Worm (Caenorhabditis elegans): ENCODE results near the gene dos-1.

dos-1 gene

ce11 chrIII:9110914-9111313 lies 7.2 kb downstream of the dos-1 start (continued):
- TF ChIP-seq Y56A3A.18 (GFP tag; IDR thresholded peaks at IDR 0.05) (peak; percentile 59; the same call in 1 of the 2 replicates), nhr-90 (tag; optimal IDR thresholded peaks at IDR 0.05) (peak; percentile 1), madf-6 (GFP tag; IDR thresholded peaks at IDR 0.05) (peak; percentile 84), rpc-1 (optimal IDR thresholded peaks at IDR 0.05) (peak; percentile 33), rpc-1 (tag; optimal IDR thresholded peaks at IDR 0.05) (peak; percentile 66), D2030.7 (GFP tag; IDR thresholded peaks at IDR 0.05) (peak; percentile 78), Y53G8AR.9 (GFP tag; conservative IDR thresholded peaks at IDR 0.05) (peak; percentile 80), Y95B8A.8 (GFP tag; IDR thresholded peaks at IDR 0.05) (peak; percentile 56; the same call in 1 of the 2 replicates)

- TF ChIP-seq fkh-3 (tag; optimal IDR thresholded peaks at IDR 0.05), result no peak
- TF ChIP-seq ceh-91 (GFP tag; IDR thresholded peaks at IDR 0.05), result no peak
- TF ChIP-seq hmg-1.2 (GFP tag; IDR thresholded peaks at IDR 0.05), result peak; percentile 35; the same call in 1 of the 2 replicates
Measured at ce11 chrIII:9112479-9112878, 8.7 kb downstream of the dos-1 start.

ce11 chrIII:9114076-9114475 lies 10.3 kb downstream of the dos-1 start:
- no peak for TF ChIP-seq ceh-79 (tag; optimal IDR thresholded peaks at IDR 0.05)
- TF ChIP-seq chd-7 (tag; optimal IDR thresholded peaks at IDR 0.05), result no peak
- no peak for TF ChIP-seq dpl-1 (GFP tag; optimal IDR thresholded peaks at IDR 0.05)
- no peak for TF ChIP-seq dpff-1 (tag; optimal IDR thresholded peaks at IDR 0.05)
- no peak for TF ChIP-seq ceh-27 (GFP tag; optimal IDR thresholded peaks at IDR 0.05)
- no peak for TF ChIP-seq nhr-120 (GFP tag; IDR thresholded peaks at IDR 0.05)
- no peak for TF ChIP-seq lin-26 (GFP tag; IDR thresholded peaks at IDR 0.05)
- TF ChIP-seq nhr-27 (tag; optimal IDR thresholded peaks at IDR 0.05), result no peak
- TF ChIP-seq C17E4.6 (GFP tag; IDR thresholded peaks at IDR 0.05), result no peak
- no peak for TF ChIP-seq repo-1 (tag; optimal IDR thresholded peaks at IDR 0.05)
- TF ChIP-seq F49E8.2 (tag; optimal IDR thresholded peaks at IDR 0.05; ENCODE audit: insufficient read depth), result no peak
- no peak for TF ChIP-seq let-607 (tag; optimal IDR thresholded peaks at IDR 0.05)
- TF ChIP-seq snpc-4 (GFP tag; optimal IDR thresholded peaks at IDR 0.05), result no peak
- TF ChIP-seq snpc-4 (tag; optimal IDR thresholded peaks at IDR 0.05), result no peak
- no peak for TF ChIP-seq ceh-40 (GFP tag; IDR thresholded peaks at IDR 0.05)
- no peak for TF ChIP-seq F55B11.4 (tag; optimal IDR thresholded peaks at IDR 0.05; ENCODE audit: borderline replicate concordance, insufficient read depth)

ce11 chrIII:9114649-9115048 lies 10.9 kb downstream of the dos-1 start, which contains the start of gene ZK512.1:
Gene ZK512.1 (plus strand): TSS chrIII:9114949.
- no peak for TF ChIP-seq T26A5.8 (tag; optimal IDR thresholded peaks at IDR 0.05)
- no peak for TF ChIP-seq rec-8 (tag; optimal IDR thresholded peaks at IDR 0.05)
- no peak for TF ChIP-seq snpc-1.1 (tag; optimal IDR thresholded peaks at IDR 0.05; ENCODE audit: insufficient read depth)
- no peak for TF ChIP-seq F37B4.10 (GFP tag; IDR thresholded peaks at IDR 0.05)
- TF ChIP-seq fkh-3 (tag; optimal IDR thresholded peaks at IDR 0.05), result no peak

ce11 chrIII:9115745-9116144 lies 12.0 kb downstream of the dos-1 start:
- TF ChIP-seq tbp1 (GFP tag; optimal IDR thresholded peaks at IDR 0.05) (no peak), mel-28 (tag; optimal IDR thresholded peaks at IDR 0.05; ENCODE audit: borderline replicate concordance) (no peak), nhr-80 (tag; optimal IDR thresholded peaks at IDR 0.05) (no peak), ztf-3 (GFP tag; optimal IDR thresholded peaks at IDR 0.05) (no peak), attf-6 (GFP tag; IDR thresholded peaks at IDR 0.05) (no peak), efl-1 (GFP tag; optimal IDR thresholded peaks at IDR 0.05) (no peak), snpc-3.4 (tag; optimal IDR thresholded peaks at IDR 0.05) (no peak), attf-3 (GFP tag; conservative IDR thresholded peaks at IDR 0.05) (no peak), snpc-1.1 (tag; optimal IDR thresholded peaks at IDR 0.05; ENCODE audit: insufficient read depth) (no peak), hsf-1 (GFP tag; IDR thresholded peaks at IDR 0.05) (no peak)

All from whole organism, young adult.